Worm (Caenorhabditis elegans) whole organism, L2 larva: ENCODE results near the gene W02A2.9.

Experiments used
- R02D3.7 ChIP-seq: fragments of 150-350 bp; optimal IDR thresholded peaks from 2 replicates; lab custom pipeline; 2014; ENCODE audit warnings: missing biosample characterization, missing genetic modification characterization
- ceh-82 ChIP-seq: fragments of 150-350 bp; optimal IDR thresholded peaks from 2 replicates; lab custom pipeline; 2014; ENCODE audit warnings: missing biosample characterization, missing genetic modification characterization
- lin-39 ChIP-seq: fragments of 150-350 bp; optimal IDR thresholded peaks from 2 replicates; lab custom pipeline; 2014; ENCODE audit warnings: missing biosample characterization, missing genetic modification reagents, missing genetic modification characterization
- lsy-2 ChIP-seq, 2 experiments: fragments of 150-350 bp in 1 of 2; sonication (generic microtip) in 1 of 2; optimal IDR thresholded peaks; 2 replicates each; lab custom pipeline; 2014 to 2017; ENCODE audit warnings: missing biosample characterization in 2 of 2, missing genetic modification characterization in 2 of 2
- nhr-77 ChIP-seq: fragments of 150-350 bp; optimal IDR thresholded peaks from 2 replicates; lab custom pipeline; 2014; ENCODE audit warnings: missing biosample characterization, missing genetic modification characterization
- skn-1 ChIP-seq: sonication (generic microtip); optimal IDR thresholded peaks from 2 replicates; lab custom pipeline; 2017; ENCODE audit warnings: missing biosample characterization, missing genetic modification characterization
- unc-55 ChIP-seq: fragments of 150-350 bp; sonication (generic microtip); optimal IDR thresholded peaks from 3 replicates; lab custom pipeline; 2014; ENCODE audit warnings: missing biosample characterization, missing genetic modification reagents, missing genetic modification characterization

ce11 chrIV:13342555-13342954 is 4.9 kb upstream of the W02A2.9 start, which contains the start of gene W02A2.5:
- TF ChIP-seq skn-1 (tag; lab: Kevin White, UChicago) (no peak), lsy-2 (tag; optimal IDR thresholded peaks at IDR 0.05; lab: Kevin White, UChicago) (no peak), R02D3.7 (tag; lab: Kevin White, UChicago) (no peak), nhr-77 (tag; lab: Kevin White, UChicago) (no peak), lin-39 (tag; lab: Kevin White, UChicago) (no peak), unc-55 (no peak), ceh-82 (no peak)
